Fruit fly (Drosophila melanogaster) whole organism, embryonic: ENCODE data around the gene spas.

Experiments used
- CG10543 ChIP-seq: fragments of 200-800 bp; sonication (Bioruptor generic); optimal IDR thresholded peaks from 3 replicates; lab custom pipeline; 2017; ENCODE audit warnings: missing biosample characterization, mild to moderate bottlenecking, missing genetic modification characterization, moderate library complexity
- CG32772 ChIP-seq: fragments of 200-800 bp; sonication (Bioruptor generic); IDR thresholded peaks from 2 replicates; pipeline ENCODE4 v1.3.6; 2022; ENCODE audit warnings: missing biosample characterization, missing genetic modification characterization
- CG6689 ChIP-seq: fragments of 200-800 bp; sonication (Bioruptor generic); IDR thresholded peaks from 2 replicates; pipeline ENCODE4 v1.3.6; 2022; ENCODE audit warnings: missing biosample characterization, missing genetic modification characterization
- ato ChIP-seq: fragments of 200-800 bp; sonication (Bioruptor generic); IDR thresholded peaks from 2 replicates; pipeline ENCODE4 v1.3.6; 2022; ENCODE audit warnings: missing biosample characterization, missing genetic modification characterization; ENCODE audit not compliant: partially characterized antibody
- cad ChIP-seq: fragments of >200 bp; optimal IDR thresholded peaks from 2 replicates; lab custom pipeline; 2017; ENCODE audit warnings: missing biosample characterization, missing genetic modification characterization
- p53 ChIP-seq: fragments of 200-800 bp; sonication (Bioruptor generic); optimal IDR thresholded peaks from 2 replicates; lab custom pipeline; 2016; ENCODE audit warnings: missing biosample characterization, missing genetic modification characterization
- repo ChIP-seq: fragments of 200-800 bp; sonication (Bioruptor generic); optimal IDR thresholded peaks from 2 replicates; lab custom pipeline; 2016; ENCODE audit warnings: missing biosample characterization, missing genetic modification characterization
- twi ChIP-seq: fragments of 200-800 bp; optimal IDR thresholded peaks from 2 replicates; lab custom pipeline; 2019; ENCODE audit warnings: missing biosample characterization, mild to moderate bottlenecking, missing genetic modification characterization, moderate library complexity

DNA sequence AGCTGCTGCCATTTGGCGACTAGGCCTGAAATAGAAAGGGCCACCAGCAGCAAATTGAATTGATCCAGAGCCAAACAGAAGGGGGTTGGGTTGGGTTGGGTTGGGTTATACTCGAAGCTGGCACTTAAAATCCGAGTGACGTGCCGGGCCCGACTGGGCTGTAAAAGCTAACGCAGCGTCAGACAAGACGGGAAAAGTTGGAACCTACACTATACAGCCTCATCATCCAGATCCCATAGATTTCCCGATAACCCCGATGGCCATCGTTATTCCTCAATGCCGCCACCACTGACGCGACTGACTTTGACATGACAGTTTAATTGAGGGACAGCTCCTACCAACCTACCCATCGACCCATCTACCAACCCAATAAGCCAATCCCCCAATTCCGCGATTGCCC lies 31.9 kb downstream of the spas start:
- TF ChIP-seq CG10543 (GFP tag; lab: Kevin White, UChicago) = no peak
- TF ChIP-seq ato = no peak
- no peak for TF ChIP-seq repo (GFP tag; lab: Kevin White, UChicago)
- no peak for TF ChIP-seq twi (tag; lab: Kevin White, UChicago)
- TF ChIP-seq CG32772 (GFP tag; lab: Robert Waterston, UW) = no peak
- TF ChIP-seq CG6689 (GFP tag; lab: Robert Waterston, UW) = no peak
- TF ChIP-seq cad (GFP tag; lab: Kevin White, UChicago) = no peak
- TF ChIP-seq p53 = no peak
